Worm (Caenorhabditis elegans) whole organism, L1 larva: ENCODE data around the gene Y116A8C.27.
"Not testable (repeated sequence)": the region's sequence is repeated elsewhere in the genome, so short reads cannot be mapped to it uniquely, and the experiment has no call there.

Experiments used
- efl-3 ChIP-seq: fragments of 200-800 bp; sonication (Bioruptor generic); optimal IDR thresholded peaks from 2 replicates; lab custom pipeline; 2018; ENCODE audit warnings: mild to moderate bottlenecking, missing genetic modification characterization, missing compliant biosample characterization
- isw-1 ChIP-seq: fragments of 200-800 bp; sonication (Bioruptor generic); IDR thresholded peaks from 2 replicates; pipeline ENCODE4 v1.3.6; 2022; ENCODE audit warnings: missing genetic modification characterization, missing compliant biosample characterization
- mab-9 ChIP-seq: fragments of 200-800 bp; sonication (Bioruptor generic); IDR thresholded peaks from 2 replicates; pipeline ENCODE4 v1.3.6; 2022; ENCODE audit warnings: missing genetic modification reagents, missing genetic modification characterization, missing compliant biosample characterization
- nhr-20 ChIP-seq: sonication (generic microtip); optimal IDR thresholded peaks from 2 replicates; lab custom pipeline; 2016; ENCODE audit warnings: mild to moderate bottlenecking, missing genetic modification characterization, missing compliant biosample characterization
- nhr-76 ChIP-seq: sonication (generic microtip); optimal IDR thresholded peaks from 2 replicates; lab custom pipeline; 2017; ENCODE audit warnings: missing biosample characterization, missing genetic modification characterization
- unc-62 ChIP-seq: fragments of 150-350 bp; optimal IDR thresholded peaks from 2 replicates; lab custom pipeline; 2014; ENCODE audit warnings: missing biosample characterization, missing genetic modification reagents, missing genetic modification characterization

DNA sequence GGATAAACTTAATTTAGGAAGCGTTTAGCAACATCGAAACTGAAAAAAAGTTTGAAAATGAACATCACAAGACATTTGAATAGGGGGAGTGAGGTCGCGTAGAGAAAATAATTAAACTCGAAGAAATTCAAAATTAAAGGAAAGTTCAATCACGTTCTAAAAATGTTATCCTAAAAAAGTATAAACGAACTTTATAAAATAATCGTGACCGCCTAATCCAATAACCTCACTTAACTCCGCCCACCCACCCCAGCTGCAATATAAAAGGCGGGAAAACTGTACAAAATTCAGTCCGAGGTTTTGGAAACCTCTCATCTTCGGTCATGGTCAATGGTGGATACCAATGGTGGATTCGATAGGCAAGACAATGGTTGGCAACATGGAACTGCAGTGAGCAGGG lies 31.1 kb downstream of the Y116A8C.27 start, which contains the start of gene Y116A8C.465:
- TF ChIP-seq isw-1 (GFP tag; lab: Robert Waterston, UW); nhr-20 (tag; lab: Kevin White, UChicago); unc-62; efl-3; nhr-76 (tag; lab: Kevin White, UChicago); mab-9 (GFP tag; lab: Robert Waterston, UW): not testable (repeated sequence)
